Fruit fly (Drosophila melanogaster): ENCODE results near the gene baz.

baz gene

dm6 chrX:17226681-17227019 lies 66.8 kb downstream of the baz start, which contains the start of gene CG10598 (continued):
- TF ChIP-seq lab (GFP tag; optimal IDR thresholded peaks at IDR 0.05) (peak; percentile 2), CG32772 (GFP tag; IDR thresholded peaks at IDR 0.05) (0 out of 2 replicates have a peak, but pooled peaks have one; percentile 15), CG7745 (tag; optimal IDR thresholded peaks at IDR 0.05) (no peak), Hsf (GFP tag; optimal IDR thresholded peaks at IDR 0.05) (no peak), disco-r (GFP tag; optimal IDR thresholded peaks at IDR 0.05) (no peak), CG3281 (GFP tag; optimal IDR thresholded peaks at IDR 0.05) (peak; percentile 12), Mad (GFP tag; optimal IDR thresholded peaks at IDR 0.05) (no peak), CG12219 (GFP tag; optimal IDR thresholded peaks at IDR 0.05) (no peak), wdn (GFP tag; IDR thresholded peaks at IDR 0.05) (no peak), Gug (GFP tag; IDR thresholded peaks at IDR 0.05) (no peak; the same call in 3 of the 4 replicates), CG10979 (tag; optimal IDR thresholded peaks at IDR 0.05) (no peak), CG1603 (tag; optimal IDR thresholded peaks at IDR 0.05) (no peak), lola (GFP tag; optimal IDR thresholded peaks at IDR 0.05) (no peak), Bdp1 (GFP tag; optimal IDR thresholded peaks at IDR 0.05) (no peak), CG2889 (GFP tag; IDR thresholded peaks at IDR 0.05) (no peak), CG18476 (GFP tag; optimal IDR thresholded peaks at IDR 0.05) (no peak), gcm (GFP tag; optimal IDR thresholded peaks at IDR 0.05) (no peak), nau (GFP tag; optimal IDR thresholded peaks at IDR 0.05) (no peak), CG6254 (GFP tag; optimal IDR thresholded peaks at IDR 0.05) (no peak), CG17328 (GFP tag; IDR thresholded peaks at IDR 0.05) (no peak), CG17385 (GFP tag; optimal IDR thresholded peaks at IDR 0.05) (no peak), Usf (GFP tag; optimal IDR thresholded peaks at IDR 0.05) (peak; percentile 10), Nf-YB (GFP tag; optimal IDR thresholded peaks at IDR 0.05) (no peak), ro (GFP tag; IDR thresholded peaks at IDR 0.05) (no peak), HLH4C (GFP tag; IDR thresholded peaks at IDR 0.05; ENCODE audit: partially characterized antibody) (no peak), vvl (GFP tag; IDR thresholded peaks at IDR 0.05) (no peak), pan (optimal IDR thresholded peaks at IDR 0.05) (no peak), pan (GFP tag; optimal IDR thresholded peaks at IDR 0.05 in 1 of 2, IDR thresholded peaks at IDR 0.05 in 1 of 2) (no peak), hb (GFP tag; IDR thresholded peaks at IDR 0.05; ENCODE audit: partially characterized antibody) (no peak), Atf6 (GFP tag; IDR thresholded peaks at IDR 0.05) (no peak; the same call in 1 of the 2 replicates), ttk (GFP tag; IDR thresholded peaks at IDR 0.05) (no peak), klu (GFP tag; IDR thresholded peaks at IDR 0.05) (no peak), Ets65A (GFP tag) (peak; percentile 85), Pdp1 (GFP tag; optimal IDR thresholded peaks at IDR 0.05) (peak in 1 of 2 experiments; percentile 1), CG8359 (GFP tag; optimal IDR thresholded peaks at IDR 0.05; ENCODE audit: borderline replicate concordance) (no peak), slou (GFP tag; optimal IDR thresholded peaks at IDR 0.05) (no peak), CG15514 (GFP tag; optimal IDR thresholded peaks at IDR 0.05) (no peak), Rfx (GFP tag; IDR thresholded peaks at IDR 0.05) (peak; percentile 50), CG11398 (GFP tag; optimal IDR thresholded peaks at IDR 0.05) (no peak), CG11695 (GFP tag; IDR thresholded peaks at IDR 0.05) (0 out of 3 replicates have a peak, but pooled peaks have one; percentile 31), CG8290 (GFP tag; optimal IDR thresholded peaks at IDR 0.05) (no peak), CG8290 (tag; optimal IDR thresholded peaks at IDR 0.05) (no peak), bcd (GFP tag; optimal IDR thresholded peaks at IDR 0.05) (peak; percentile 5), dan (GFP tag; IDR thresholded peaks at IDR 0.05) (no peak), zfh1 (GFP tag; IDR thresholded peaks at IDR 0.05) (no peak), CG12659 (GFP tag; optimal IDR thresholded peaks at IDR 0.05) (peak; percentile 11), Ravus (GFP tag; IDR thresholded peaks at IDR 0.05) (no peak), schlank (tag; optimal IDR thresholded peaks at IDR 0.05) (no peak), sqz (GFP tag; optimal IDR thresholded peaks at IDR 0.05) (no peak), Oli (tag; optimal IDR thresholded peaks at IDR 0.05) (peak; percentile 8), amos (GFP tag; IDR thresholded peaks at IDR 0.05; ENCODE audit: partially characterized antibody) (no peak), CG2202 (tag; optimal IDR thresholded peaks at IDR 0.05) (no peak)

All from whole organism, embryonic.